Worm (Caenorhabditis elegans): ENCODE results near the gene Y119D3B.14.
A peak's percentile ranks its signal among the peaks of the same experiment; 100 is the strongest.

Gene Y119D3B.14

ce11 chrIII:1161946-1162345, 31.7 kb downstream of the Y119D3B.14 start:
- TF ChIP-seq fkh-8 (tag; optimal IDR thresholded peaks at IDR 0.05) (peak; percentile 10), unc-98 (GFP tag; IDR thresholded peaks at IDR 0.05) (no peak), unc-86 (tag; optimal IDR thresholded peaks at IDR 0.05) (no peak), snu-23 (GFP tag; optimal IDR thresholded peaks at IDR 0.05) (no peak)

ce11 chrIII:1151680-1152079, 41.9 kb downstream of the Y119D3B.14 start, which contains the start of gene cdh-12:
cdh-12 (plus strand) TSS chrIII:1152044.
- no peak for TF ChIP-seq mab-9 (GFP tag; IDR thresholded peaks at IDR 0.05)
- TF ChIP-seq fkh-10 (GFP tag; optimal IDR thresholded peaks at IDR 0.05) = no peak
- TF ChIP-seq C04F5.9 (tag; optimal IDR thresholded peaks at IDR 0.05) = no peak
- TF ChIP-seq blmp-1 (tag; optimal IDR thresholded peaks at IDR 0.05) = peak; percentile 97
- no peak for TF ChIP-seq lin-39 (tag; optimal IDR thresholded peaks at IDR 0.05)
- TF ChIP-seq nhr-12 (tag; optimal IDR thresholded peaks at IDR 0.05) = no peak

DNA sequence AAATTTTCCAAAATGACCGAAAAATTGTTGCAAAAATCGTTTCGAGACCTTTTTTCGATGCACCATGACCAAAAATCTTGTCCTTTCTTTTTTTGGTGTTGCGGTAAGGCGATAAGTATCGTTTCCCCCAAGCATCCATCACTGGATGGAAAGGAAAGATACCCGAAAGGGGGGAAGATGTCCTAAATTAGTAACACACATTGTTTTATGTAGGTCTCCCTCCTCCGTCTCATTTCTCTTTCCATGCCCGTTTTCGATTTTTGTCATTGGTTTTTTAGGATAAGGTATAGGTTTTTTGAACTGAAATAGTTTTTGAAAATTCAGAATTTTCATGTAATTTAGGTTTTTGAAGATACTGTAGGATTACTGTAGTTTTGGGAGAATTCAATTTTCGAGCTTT, 44.1 kb downstream of the Y119D3B.14 start:
- TF ChIP-seq ceh-63 (GFP tag; optimal IDR thresholded peaks at IDR 0.05) (no peak), tbx-2 (tag; optimal IDR thresholded peaks at IDR 0.05) (no peak), pqm-1 (tag; optimal IDR thresholded peaks at IDR 0.05) (no peak), vab-15 (tag; optimal IDR thresholded peaks at IDR 0.05) (no peak), F16B12.6 (tag; optimal IDR thresholded peaks at IDR 0.05) (no peak), blmp-1 (tag; optimal IDR thresholded peaks at IDR 0.05) (peak; percentile 96)

ce11 chrIII:1147863-1148262, 45.7 kb downstream of the Y119D3B.14 start:
- TF ChIP-seq ztf-11 (tag; optimal IDR thresholded peaks at IDR 0.05) (no peak), unc-98 (GFP tag; IDR thresholded peaks at IDR 0.05) (no peak), blmp-1 (tag; optimal IDR thresholded peaks at IDR 0.05) (peak; percentile 100), isw-1 (GFP tag; IDR thresholded peaks at IDR 0.05) (no peak)

ce11 chrIII:1144816-1145215, 48.8 kb downstream of the Y119D3B.14 start:
- TF ChIP-seq pag-3 (tag; optimal IDR thresholded peaks at IDR 0.05; ENCODE audit: borderline replicate concordance, insufficient read depth) (no peak), unc-86 (tag; optimal IDR thresholded peaks at IDR 0.05) (no peak), efl-1 (optimal IDR thresholded peaks at IDR 0.05) (no peak), efl-1 (GFP tag; optimal IDR thresholded peaks at IDR 0.05 in 1 of 2) (peak in 1 of 2 experiments; percentile 76)

DNA sequence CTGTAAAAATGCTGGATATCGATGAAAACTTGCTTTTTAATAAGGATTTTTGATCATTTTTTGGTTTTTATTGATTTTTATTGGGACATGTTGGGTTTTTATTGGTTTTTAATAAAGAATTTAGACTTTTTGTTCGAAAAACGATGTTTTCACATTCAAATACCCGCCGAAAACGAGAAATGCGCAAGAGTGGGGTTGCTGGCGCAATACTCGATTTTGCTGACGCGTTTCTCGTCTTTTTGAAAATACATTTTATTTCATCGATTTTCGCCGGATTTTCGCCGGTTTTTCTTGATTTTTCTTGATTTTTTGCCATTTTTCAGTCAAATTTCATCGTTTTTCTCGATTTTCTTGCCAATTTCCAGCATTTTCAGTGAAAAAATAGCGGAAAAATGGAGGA, 50.8 kb downstream of the Y119D3B.14 start, which contains the start of gene smr-1:
Gene smr-1, plus strand, starts transcription at position 375 of the 400 bp plus-strand sequence.
- TF ChIP-seq ceh-82 (tag; optimal IDR thresholded peaks at IDR 0.05) = peak; percentile 94
- TF ChIP-seq irx-1 (tag; optimal IDR thresholded peaks at IDR 0.05) = peak; percentile 84
- peak; percentile 59 for TF ChIP-seq snpc-4 (tag; optimal IDR thresholded peaks at IDR 0.05)
- peak; percentile 37 for TF ChIP-seq C04F5.9 (tag; optimal IDR thresholded peaks at IDR 0.05)
- TF ChIP-seq hlh-4 (tag; optimal IDR thresholded peaks at IDR 0.05) = no peak
- peak; percentile 77 for TF ChIP-seq zip-4 (GFP tag; optimal IDR thresholded peaks at IDR 0.05)
- TF ChIP-seq mdl-1 (tag; optimal IDR thresholded peaks at IDR 0.05) = peak in 1 of 2 experiments; percentile 71
- peak; percentile 84 for TF ChIP-seq nhr-20 (tag; optimal IDR thresholded peaks at IDR 0.05)
- TF ChIP-seq unc-62 (GFP tag; optimal IDR thresholded peaks at IDR 0.05) = no peak
- TF ChIP-seq mab-9 (GFP tag; IDR thresholded peaks at IDR 0.05) = peak; percentile 83
- TF ChIP-seq ama-1 (optimal IDR thresholded peaks at IDR 0.05) = peak; percentile 50
- TF ChIP-seq egl-13 (tag; optimal IDR thresholded peaks at IDR 0.05) = peak; percentile 62
- TF ChIP-seq fkh-4 (tag; optimal IDR thresholded peaks at IDR 0.05; ENCODE audit: borderline replicate concordance) = peak; percentile 53
- TF ChIP-seq unc-86 (tag; optimal IDR thresholded peaks at IDR 0.05) = peak; percentile 84
- peak; percentile 71 for TF ChIP-seq pax-3 (tag; optimal IDR thresholded peaks at IDR 0.05)
- TF ChIP-seq jun-1 (tag; optimal IDR thresholded peaks at IDR 0.05) = peak; percentile 79
- peak; percentile 55 for TF ChIP-seq fkh-10 (GFP tag; optimal IDR thresholded peaks at IDR 0.05)
- peak; percentile 76 for TF ChIP-seq C16A3.4 (tag; optimal IDR thresholded peaks at IDR 0.05)
- TF ChIP-seq aha-1 (tag; optimal IDR thresholded peaks at IDR 0.05) = peak; percentile 24
- TF ChIP-seq snu-23 (GFP tag; optimal IDR thresholded peaks at IDR 0.05) = peak; percentile 92
- peak in 1 of 2 experiments; percentile 71 for TF ChIP-seq ztf-11 (tag; optimal IDR thresholded peaks at IDR 0.05)
- peak; percentile 91 for TF ChIP-seq unc-130 (tag; optimal IDR thresholded peaks at IDR 0.05)
- no peak for TF ChIP-seq ztf-4 (tag; optimal IDR thresholded peaks at IDR 0.05)
- TF ChIP-seq lsy-2 (tag; optimal IDR thresholded peaks at IDR 0.05) = peak; percentile 92 to 93
- peak; percentile 94 to 99 for TF ChIP-seq efl-1 (optimal IDR thresholded peaks at IDR 0.05)
- TF ChIP-seq efl-1 (GFP tag; optimal IDR thresholded peaks at IDR 0.05 in 1 of 2) = peak; percentile 98 to 100
- peak; percentile 85 for TF ChIP-seq tbx-2 (tag; optimal IDR thresholded peaks at IDR 0.05)
- no peak for TF ChIP-seq ceh-90 (tag; optimal IDR thresholded peaks at IDR 0.05)
- peak in 2 of 6 experiments; percentile 69 to 74 for TF ChIP-seq elt-3 (tag; optimal IDR thresholded peaks at IDR 0.05)
- no peak for TF ChIP-seq nhr-76 (tag; optimal IDR thresholded peaks at IDR 0.05)
- no peak for TF ChIP-seq nhr-28 (tag; optimal IDR thresholded peaks at IDR 0.05)

Measured in whole organism, L1 larva.